Fruit fly (Drosophila melanogaster) whole organism, pupa: ENCODE results near the gene Polr2J.

Source experiments
- CG13204 ChIP-seq: fragments of 200-800 bp; sonication (Bioruptor generic); optimal IDR thresholded peaks from 2 replicates; lab custom pipeline; 2018; ENCODE audit warnings: missing biosample characterization, mild to moderate bottlenecking, missing genetic modification characterization, moderate library complexity
- CG15710 ChIP-seq: fragments of 200-800 bp; sonication (Bioruptor generic); optimal IDR thresholded peaks from 2 replicates; lab custom pipeline; 2018; ENCODE audit warnings: missing biosample characterization, mild to moderate bottlenecking, missing genetic modification characterization, moderate library complexity
- CG4496 ChIP-seq: fragments of 200-800 bp; sonication (Bioruptor generic); IDR thresholded peaks from 3 replicates; pipeline ENCODE4 v1.3.6; 2022; ENCODE audit warnings: missing biosample characterization, missing genetic modification characterization
- CG8159 ChIP-seq: fragments of 200-800 bp; sonication (Bioruptor generic); optimal IDR thresholded peaks from 3 replicates; lab custom pipeline; 2018; ENCODE audit warnings: missing biosample characterization, mild to moderate bottlenecking, missing genetic modification characterization, moderate library complexity
- CG8301 ChIP-seq: fragments of 200-800 bp; sonication (Bioruptor generic); optimal IDR thresholded peaks from 2 replicates; lab custom pipeline; 2018; ENCODE audit warnings: missing biosample characterization, mild to moderate bottlenecking, missing genetic modification characterization
- Pif1B ChIP-seq: fragments of 200-800 bp; sonication (Bioruptor generic); optimal IDR thresholded peaks from 3 replicates; lab custom pipeline; 2016; ENCODE audit warnings: missing biosample characterization, missing genetic modification characterization
- gl ChIP-seq: fragments of 200-800 bp; sonication (Bioruptor generic); optimal IDR thresholded peaks from 2 replicates; lab custom pipeline; 2018; ENCODE audit warnings: missing biosample characterization, mild to moderate bottlenecking, missing genetic modification characterization

DNA sequence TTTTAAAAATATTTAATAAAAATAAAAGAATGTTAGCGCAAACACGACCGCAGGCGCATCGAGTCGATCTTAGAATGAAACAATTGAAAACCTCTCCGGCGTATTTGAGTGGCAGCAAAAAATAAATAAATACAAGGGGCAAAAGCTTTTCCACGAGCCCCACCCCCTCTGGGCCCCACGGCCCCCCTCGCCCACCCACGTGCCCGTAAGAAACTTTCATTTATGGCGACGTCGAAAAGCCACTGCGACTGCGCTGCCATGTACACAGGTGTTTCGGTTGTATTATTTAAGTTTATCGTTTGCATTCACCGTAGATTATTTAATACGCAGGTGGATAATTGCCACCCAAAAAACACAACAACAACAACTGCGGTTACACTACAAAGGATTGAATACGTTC lies 38.2 kb upstream of the Polr2J start:
- TF ChIP-seq CG8159 (tag; lab: Kevin White, UChicago) (no peak), CG15710 (tag; lab: Kevin White, UChicago) (no peak), CG8301 (no peak), CG13204 (GFP tag; lab: Kevin White, UChicago) (no peak), gl (tag; lab: Kevin White, UChicago) (no peak), Pif1B (GFP tag; lab: Kevin White, UChicago) (no peak), CG4496 (GFP tag; lab: Robert Waterston, UW) (peak; percentile 53; the same call in 2 of the 3 replicates)
